Fruit fly (Drosophila melanogaster) whole organism, adult: ENCODE measurements around the gene Drak.

Source experiments
- CG11617 ChIP-seq: fragments of 200-800 bp; sonication (Bioruptor generic); optimal IDR thresholded peaks from 2 replicates; lab custom pipeline; 2017; ENCODE audit warnings: mild to moderate bottlenecking, missing biosample characterization, missing genetic modification reagents, missing genetic modification characterization
- CG12768 ChIP-seq: fragments of 200-800 bp; sonication (Bioruptor generic); optimal IDR thresholded peaks from 2 replicates; lab custom pipeline; 2017; ENCODE audit warnings: missing biosample characterization, missing genetic modification characterization, mild to moderate bottlenecking, moderate library complexity, missing genetic modification reagents
- CG14711 ChIP-seq: fragments of 200-800 bp; sonication (Bioruptor generic); optimal IDR thresholded peaks from 2 replicates; lab custom pipeline; 2018; ENCODE audit warnings: missing biosample characterization, mild to moderate bottlenecking, missing genetic modification characterization, moderate library complexity
- CG1620 ChIP-seq: fragments of 200-800 bp; sonication (Bioruptor generic); optimal IDR thresholded peaks from 2 replicates; lab custom pipeline; 2016; ENCODE audit warnings: missing biosample characterization, missing genetic modification characterization
- CG33017 ChIP-seq: fragments of 200-800 bp; sonication (Bioruptor generic); optimal IDR thresholded peaks from 2 replicates; lab custom pipeline; 2018; ENCODE audit warnings: missing biosample characterization, mild to moderate bottlenecking, missing genetic modification characterization, moderate library complexity
- CG5204 ChIP-seq: fragments of 200-800 bp; sonication (Bioruptor generic); optimal IDR thresholded peaks from 2 replicates; lab custom pipeline; 2016; ENCODE audit warnings: missing biosample characterization, missing genetic modification characterization
- CG7045 ChIP-seq: fragments of 200-800 bp; sonication (Bioruptor generic); optimal IDR thresholded peaks from 2 replicates; lab custom pipeline; 2017; ENCODE audit warnings: missing biosample characterization, mild to moderate bottlenecking, missing genetic modification characterization
- CG7101 ChIP-seq: fragments of 200-800 bp; sonication (Bioruptor generic); optimal IDR thresholded peaks from 2 replicates; lab custom pipeline; 2018; ENCODE audit warnings: missing biosample characterization, mild to moderate bottlenecking, missing genetic modification characterization, moderate library complexity
- Clk ChIP-seq: fragments of 200-800 bp; sonication (Bioruptor generic); optimal IDR thresholded peaks from 2 replicates; lab custom pipeline; 2017; ENCODE audit warnings: missing biosample characterization, missing genetic modification characterization
- Crg-1 ChIP-seq: fragments of 200-800 bp; sonication (Bioruptor generic); optimal IDR thresholded peaks from 2 replicates; lab custom pipeline; 2016; ENCODE audit warnings: missing biosample characterization, missing genetic modification characterization
- Hr96 ChIP-seq: fragments of 200-800 bp; sonication (Bioruptor generic); optimal IDR thresholded peaks from 2 replicates; lab custom pipeline; 2016; ENCODE audit warnings: missing biosample characterization, missing genetic modification characterization
- Mnt ChIP-seq: fragments of 200-800 bp; sonication (Bioruptor generic); optimal IDR thresholded peaks from 2 replicates; lab custom pipeline; 2016; ENCODE audit warnings: missing biosample characterization, mild to moderate bottlenecking, missing genetic modification characterization
- bab1 ChIP-seq: fragments of 200-800 bp; sonication (Bioruptor generic); optimal IDR thresholded peaks from 3 replicates; lab custom pipeline; 2019; ENCODE audit warnings: missing biosample characterization, mild to moderate bottlenecking, missing genetic modification characterization, moderate library complexity
- cic ChIP-seq: fragments of 200-800 bp; sonication (Bioruptor generic); optimal IDR thresholded peaks from 2 replicates; lab custom pipeline; 2017; ENCODE audit warnings: missing biosample characterization, mild to moderate bottlenecking, missing genetic modification characterization, moderate library complexity
- cnc ChIP-seq, 2 experiments: fragments of >200 bp; optimal IDR thresholded peaks; 2 replicates each; lab custom pipeline; 2017
- kay ChIP-seq: fragments of 200-800 bp; sonication (Bioruptor generic); peaks from one replicate; lab custom pipeline; 2016; ENCODE audit warnings: missing biosample characterization, missing genetic modification characterization, borderline replicate concordance
- ovo ChIP-seq: fragments of 200-800 bp; sonication (Bioruptor generic); optimal IDR thresholded peaks from 2 replicates; lab custom pipeline; 2016; ENCODE audit warnings: missing biosample characterization, missing genetic modification characterization
- pad ChIP-seq: fragments of 200-800 bp; sonication (Bioruptor generic); optimal IDR thresholded peaks from 3 replicates; lab custom pipeline; 2017; ENCODE audit warnings: missing biosample characterization, missing genetic modification characterization, mild to moderate bottlenecking, moderate library complexity, missing genetic modification reagents
- tj ChIP-seq: fragments of 200-800 bp; sonication (Bioruptor generic); optimal IDR thresholded peaks from 3 replicates; lab custom pipeline; 2017; ENCODE audit warnings: missing biosample characterization, mild to moderate bottlenecking, missing genetic modification characterization, moderate library complexity
- toe ChIP-seq: fragments of 200-800 bp; sonication (Bioruptor generic); optimal IDR thresholded peaks from 2 replicates; lab custom pipeline; 2016; ENCODE audit warnings: missing biosample characterization, missing genetic modification characterization

Gene Drak

dm6 chrX:11492916-11493590, at the start of gene Drak:
TSS of gene Drak (plus strand) at chrX:11493135.
- TF ChIP-seq CG1620: peak; percentile 1
- no peak for TF ChIP-seq cic (GFP tag; lab: Kevin White, UChicago)
- peak; percentile 68 for TF ChIP-seq bab1 (GFP tag; lab: Kevin White, UChicago)
- peak; percentile 53 for TF ChIP-seq tj (GFP tag; lab: Kevin White, UChicago)
- TF ChIP-seq CG33017 (tag; lab: Kevin White, UChicago): no peak
- peak; percentile 54 for TF ChIP-seq Mnt (GFP tag; lab: Kevin White, UChicago)
- peak; percentile 42 for TF ChIP-seq CG7101 (tag; lab: Kevin White, UChicago)
- TF ChIP-seq CG11617 (GFP tag; lab: Kevin White, UChicago): no peak
- peak; percentile 57 for TF ChIP-seq ovo (GFP tag; lab: Kevin White, UChicago)
- TF ChIP-seq toe (GFP tag; lab: Kevin White, UChicago): no peak
- TF ChIP-seq kay: no peak
- peak; percentile 41 for TF ChIP-seq CG14711 (tag; lab: Kevin White, UChicago)

- TF ChIP-seq Crg-1 (GFP tag; lab: Kevin White, UChicago): peak; percentile 89
- TF ChIP-seq cic (GFP tag; lab: Kevin White, UChicago): peak; percentile 98
- peak; percentile 71 for TF ChIP-seq CG5204 (GFP tag; lab: Kevin White, UChicago)
- peak; percentile 93 for TF ChIP-seq bab1 (GFP tag; lab: Kevin White, UChicago)
- TF ChIP-seq CG33017 (tag; lab: Kevin White, UChicago): peak; percentile 89
- TF ChIP-seq CG7045 (GFP tag; lab: Kevin White, UChicago): peak; percentile 66
- peak; percentile 88 for TF ChIP-seq Mnt (GFP tag; lab: Kevin White, UChicago)
- peak; percentile 99 for TF ChIP-seq tj (GFP tag; lab: Kevin White, UChicago)
- peak; percentile 92 for TF ChIP-seq CG14711 (tag; lab: Kevin White, UChicago)
- no peak for TF ChIP-seq cnc (optimal IDR thresholded peaks at IDR 0.05; lab: Kevin White, UChicago)
- TF ChIP-seq ovo (GFP tag; lab: Kevin White, UChicago): peak; percentile 8
- peak; percentile 83 for TF ChIP-seq CG12768
- peak; percentile 86 for TF ChIP-seq CG1620
- peak; percentile 35 for TF ChIP-seq Clk (GFP tag; lab: Kevin White, UChicago)
- TF ChIP-seq CG7101 (tag; lab: Kevin White, UChicago): peak; percentile 97
- TF ChIP-seq pad (GFP tag; lab: Kevin White, UChicago): peak; percentile 85
- TF ChIP-seq Hr96 (GFP tag; lab: Kevin White, UChicago): peak; percentile 91
- TF ChIP-seq toe (GFP tag; lab: Kevin White, UChicago): peak; percentile 70
- TF ChIP-seq kay: no peak
- TF ChIP-seq CG11617 (GFP tag; lab: Kevin White, UChicago): peak; percentile 81
These were observed 46.0 kb upstream of the Drak start for dm6 chrX:11446792-11447405.

dm6 chrX:11448637-11449036, 44.3 kb upstream of the Drak start:
- TF ChIP-seq Clk (GFP tag; lab: Kevin White, UChicago) (no peak), tj (GFP tag; lab: Kevin White, UChicago) (peak; percentile 17), cnc (optimal IDR thresholded peaks at IDR 0.05; lab: Kevin White, UChicago) (no peak)

- TF ChIP-seq Crg-1 (GFP tag; lab: Kevin White, UChicago) (peak; percentile 65), toe (GFP tag; lab: Kevin White, UChicago) (peak; percentile 50), cic (GFP tag; lab: Kevin White, UChicago) (peak; percentile 62), CG7045 (GFP tag; lab: Kevin White, UChicago) (peak; percentile 78), kay (no peak), CG11617 (GFP tag; lab: Kevin White, UChicago) (peak; percentile 59), CG7101 (tag; lab: Kevin White, UChicago) (peak; percentile 86), ovo (GFP tag; lab: Kevin White, UChicago) (peak; percentile 43), cnc (optimal IDR thresholded peaks at IDR 0.05; lab: Kevin White, UChicago) (no peak), Clk (GFP tag; lab: Kevin White, UChicago) (peak; percentile 20), CG14711 (tag; lab: Kevin White, UChicago) (peak; percentile 75), Mnt (GFP tag; lab: Kevin White, UChicago) (peak; percentile 46), Hr96 (GFP tag; lab: Kevin White, UChicago) (peak; percentile 81), bab1 (GFP tag; lab: Kevin White, UChicago) (peak; percentile 75), CG5204 (GFP tag; lab: Kevin White, UChicago) (peak; percentile 75), CG33017 (tag; lab: Kevin White, UChicago) (peak; percentile 74), pad (GFP tag; lab: Kevin White, UChicago) (peak; percentile 70), CG12768 (peak; percentile 77), CG1620 (peak; percentile 74), tj (GFP tag; lab: Kevin White, UChicago) (peak; percentile 45)
These were observed 43.3 kb upstream of the Drak start for dm6 chrX:11449476-11450119.

dm6 chrX:11450406-11450805, 42.5 kb upstream of the Drak start:
- TF ChIP-seq Hr96 (GFP tag; lab: Kevin White, UChicago) (no peak), tj (GFP tag; lab: Kevin White, UChicago) (no peak), bab1 (GFP tag; lab: Kevin White, UChicago) (no peak), CG7045 (GFP tag; lab: Kevin White, UChicago) (no peak), Clk (GFP tag; lab: Kevin White, UChicago) (no peak), kay (no peak), CG5204 (GFP tag; lab: Kevin White, UChicago) (no peak), Crg-1 (GFP tag; lab: Kevin White, UChicago) (no peak), Mnt (GFP tag; lab: Kevin White, UChicago) (no peak), CG12768 (no peak), cnc (optimal IDR thresholded peaks at IDR 0.05; lab: Kevin White, UChicago) (no peak), pad (GFP tag; lab: Kevin White, UChicago) (no peak), toe (GFP tag; lab: Kevin White, UChicago) (no peak), CG33017 (tag; lab: Kevin White, UChicago) (no peak), cic (GFP tag; lab: Kevin White, UChicago) (no peak), CG11617 (GFP tag; lab: Kevin White, UChicago) (no peak), CG14711 (tag; lab: Kevin White, UChicago) (no peak), CG1620 (no peak), CG7101 (tag; lab: Kevin White, UChicago) (no peak), ovo (GFP tag; lab: Kevin White, UChicago) (no peak)
